Fruit fly (Drosophila melanogaster) whole organism, embryonic: ENCODE data around the gene swa.
A peak's percentile ranks its signal among the peaks of the same experiment; 100 is the strongest.

Experiments used
- ATbp ChIP-seq: fragments of 200-800 bp; sonication (Bioruptor generic); optimal IDR thresholded peaks from 2 replicates; lab custom pipeline; 2017; ENCODE audit warnings: missing biosample characterization, mild to moderate bottlenecking, missing genetic modification characterization, missing genetic modification reagents
- Asciz ChIP-seq: fragments of 200-800 bp; sonication (Bioruptor generic); optimal IDR thresholded peaks from 2 replicates; lab custom pipeline; 2017; ENCODE audit warnings: missing biosample characterization, mild to moderate bottlenecking, missing genetic modification characterization, missing genetic modification reagents
- Atf3 ChIP-seq: fragments of 200-800 bp; sonication (Bioruptor generic); optimal IDR thresholded peaks from 3 replicates; lab custom pipeline; 2016; ENCODE audit warnings: missing biosample characterization, missing genetic modification characterization
- B-H2 ChIP-seq: fragments of 200-800 bp; sonication (Bioruptor generic); optimal IDR thresholded peaks from 2 replicates; lab custom pipeline; 2018; ENCODE audit warnings: missing biosample characterization, mild to moderate bottlenecking, missing genetic modification characterization
- CG10431 ChIP-seq: fragments of 200-800 bp; sonication (Bioruptor generic); optimal IDR thresholded peaks from 3 replicates; lab custom pipeline; 2018; ENCODE audit warnings: missing biosample characterization, mild to moderate bottlenecking, missing genetic modification characterization
- CG11093 ChIP-seq: fragments of 200-800 bp; sonication (Bioruptor generic); IDR thresholded peaks from 3 replicates; pipeline ENCODE4 v1.3.6; 2022; ENCODE audit warnings: missing biosample characterization, missing genetic modification characterization
- CG11723 ChIP-seq: fragments of 200-800 bp; sonication (Bioruptor generic); optimal IDR thresholded peaks from 2 replicates; lab custom pipeline; 2017; ENCODE audit warnings: missing biosample characterization, mild to moderate bottlenecking, missing genetic modification characterization
- CG12942 ChIP-seq: fragments of 200-800 bp; sonication (Bioruptor generic); optimal IDR thresholded peaks from 3 replicates; lab custom pipeline; 2016; ENCODE audit warnings: missing biosample characterization, missing genetic modification characterization
- CG13123 ChIP-seq: fragments of 200-800 bp; sonication (Bioruptor generic); optimal IDR thresholded peaks from 2 replicates; lab custom pipeline; 2016; ENCODE audit warnings: missing biosample characterization, missing genetic modification characterization
- CG13624 ChIP-seq: fragments of 200-800 bp; sonication (Bioruptor generic); optimal IDR thresholded peaks from 2 replicates; lab custom pipeline; 2016; ENCODE audit warnings: missing biosample characterization, missing genetic modification characterization
- CG1832 ChIP-seq: fragments of 200-800 bp; sonication (Bioruptor generic); optimal IDR thresholded peaks from 2 replicates; lab custom pipeline; 2017; ENCODE audit warnings: missing biosample characterization, mild to moderate bottlenecking, missing genetic modification characterization, inconsistent platforms
- CG2120 ChIP-seq: fragments of 200-800 bp; sonication (Bioruptor generic); optimal IDR thresholded peaks from 3 replicates; lab custom pipeline; 2016; ENCODE audit warnings: missing biosample characterization, missing genetic modification characterization
- CG3065 ChIP-seq: fragments of 200-800 bp; sonication (Bioruptor generic); optimal IDR thresholded peaks from 2 replicates; lab custom pipeline; 2016; ENCODE audit warnings: missing biosample characterization, missing genetic modification characterization
- CG32767 ChIP-seq: fragments of 200-800 bp; sonication (Bioruptor generic); IDR thresholded peaks from 2 replicates; pipeline ENCODE4 v1.3.6; 2022; ENCODE audit warnings: missing biosample characterization, missing genetic modification characterization
- CG33557 ChIP-seq: fragments of 200-800 bp; sonication (Bioruptor generic); optimal IDR thresholded peaks from 2 replicates; lab custom pipeline; 2019; ENCODE audit warnings: missing biosample characterization, mild to moderate bottlenecking, missing genetic modification characterization, moderate library complexity
- CG3995 ChIP-seq: fragments of 200-800 bp; sonication (Bioruptor generic); optimal IDR thresholded peaks from 3 replicates; lab custom pipeline; 2016; ENCODE audit warnings: missing biosample characterization, missing genetic modification characterization
- CG4617 ChIP-seq: fragments of 200-800 bp; sonication (Bioruptor generic); optimal IDR thresholded peaks from 3 replicates; lab custom pipeline; 2016; ENCODE audit warnings: missing biosample characterization, missing genetic modification characterization, borderline replicate concordance
- CG4820 ChIP-seq: fragments of 200-800 bp; sonication (Bioruptor generic); optimal IDR thresholded peaks from 3 replicates; lab custom pipeline; 2016; ENCODE audit warnings: missing biosample characterization, missing genetic modification characterization
- CG5180 ChIP-seq: fragments of 200-800 bp; sonication (Bioruptor generic); optimal IDR thresholded peaks from 3 replicates; lab custom pipeline; 2017; ENCODE audit warnings: missing biosample characterization, missing genetic modification characterization, mild to moderate bottlenecking, moderate library complexity, missing genetic modification reagents
- CG8089 ChIP-seq: fragments of 200-800 bp; sonication (Bioruptor generic); optimal IDR thresholded peaks from 3 replicates; lab custom pipeline; 2016; ENCODE audit warnings: missing biosample characterization, missing genetic modification characterization
- CG9876 ChIP-seq: fragments of 200-800 bp; sonication (Bioruptor generic); optimal IDR thresholded peaks from 2 replicates; lab custom pipeline; 2016; ENCODE audit warnings: missing biosample characterization, missing genetic modification characterization
- CkIIα-i1 ChIP-seq: fragments of 200-800 bp; sonication (Bioruptor generic); IDR thresholded peaks from 2 replicates; pipeline ENCODE4 v1.3.6; 2022; ENCODE audit warnings: missing biosample characterization, missing genetic modification characterization
- D19A ChIP-seq: fragments of 200-800 bp; optimal IDR thresholded peaks from 3 replicates; lab custom pipeline; 2019; ENCODE audit warnings: missing biosample characterization, mild to moderate bottlenecking, missing genetic modification characterization, moderate library complexity
- Dfd ChIP-seq, 2 experiments: fragments of >200 bp; optimal IDR thresholded peaks; 2 replicates each; lab custom pipeline; 2017; ENCODE audit warnings: missing biosample characterization in 2 of 2, missing genetic modification characterization in 2 of 2
- Dll ChIP-seq: fragments of 200-800 bp; sonication (Bioruptor generic); IDR thresholded peaks from 4 replicates; pipeline ENCODE4 v1.3.6; 2022; ENCODE audit warnings: missing biosample characterization, missing genetic modification characterization; ENCODE audit not compliant: partially characterized antibody
- ERR ChIP-seq: fragments of 200-800 bp; sonication (Bioruptor generic); optimal IDR thresholded peaks from 2 replicates; lab custom pipeline; 2016; ENCODE audit warnings: missing biosample characterization, missing genetic modification characterization
- Ets97D ChIP-seq: fragments of 200-800 bp; sonication (Bioruptor generic); optimal IDR thresholded peaks from 3 replicates; lab custom pipeline; 2016; ENCODE audit warnings: missing biosample characterization, missing genetic modification characterization
- H15 ChIP-seq: fragments of 200-800 bp; sonication (Bioruptor generic); IDR thresholded peaks from 3 replicates; pipeline ENCODE4 v1.3.6; 2022; ENCODE audit warnings: missing biosample characterization, missing genetic modification characterization
- Mad ChIP-seq: fragments of 200-800 bp; sonication (Bioruptor generic); optimal IDR thresholded peaks from 2 replicates; lab custom pipeline; 2016; ENCODE audit warnings: missing biosample characterization, missing genetic modification characterization
- NfI ChIP-seq: fragments of 200-800 bp; sonication (Bioruptor generic); optimal IDR thresholded peaks from 3 replicates; lab custom pipeline; 2018; ENCODE audit warnings: missing biosample characterization, mild to moderate bottlenecking, missing genetic modification characterization, moderate library complexity
- Stat92E ChIP-seq, 3 experiments: fragments of >200 bp in 2 of 3; fragments of 200-800 bp in 1 of 3; sonication (Bioruptor generic) in 1 of 3; optimal IDR thresholded peaks; 2 replicates each; lab custom pipeline; 2017 to 2019; ENCODE audit warnings: missing biosample characterization in 3 of 3, missing genetic modification characterization in 3 of 3, mild to moderate bottlenecking in 1 of 3, moderate library complexity in 1 of 3
- TFAM ChIP-seq: fragments of 200-800 bp; sonication (Bioruptor generic); optimal IDR thresholded peaks from 2 replicates; lab custom pipeline; 2017; ENCODE audit warnings: missing biosample characterization, missing genetic modification characterization, inconsistent platforms
- Xrp1 ChIP-seq: fragments of 200-800 bp; sonication (Bioruptor generic); IDR thresholded peaks from 2 replicates; pipeline ENCODE4 v1.3.6; 2022; ENCODE audit warnings: missing biosample characterization, missing genetic modification characterization
- al ChIP-seq: fragments of 200-800 bp; sonication (Bioruptor generic); IDR thresholded peaks from 2 replicates; pipeline ENCODE4 v1.3.6; 2022; ENCODE audit warnings: missing biosample characterization, missing genetic modification characterization
- aop ChIP-seq: fragments of 200-800 bp; sonication (Bioruptor generic); IDR thresholded peaks from 2 replicates; pipeline ENCODE4 v1.3.6; 2022; ENCODE audit warnings: missing biosample characterization, missing genetic modification characterization
- ase ChIP-seq: fragments of 200-800 bp; sonication (Bioruptor generic); IDR thresholded peaks from 3 replicates; pipeline ENCODE4 v1.3.6; 2022; ENCODE audit warnings: missing biosample characterization, missing genetic modification characterization
- bigmax ChIP-seq: fragments of 200-800 bp; sonication (Bioruptor generic); optimal IDR thresholded peaks from 2 replicates; lab custom pipeline; 2018; ENCODE audit warnings: missing biosample characterization, mild to moderate bottlenecking, missing genetic modification characterization
- cas ChIP-seq: fragments of 200-800 bp; sonication (Bioruptor generic); IDR thresholded peaks from 2 replicates; pipeline ENCODE4 v1.3.6; 2022; ENCODE audit warnings: missing biosample characterization, missing genetic modification characterization
- cg ChIP-seq: fragments of 200-800 bp; sonication (Bioruptor generic); optimal IDR thresholded peaks from 3 replicates; lab custom pipeline; 2019; ENCODE audit warnings: missing biosample characterization, mild to moderate bottlenecking, missing genetic modification characterization, moderate library complexity
- dmrt11E ChIP-seq: fragments of 200-800 bp; sonication (Bioruptor generic); optimal IDR thresholded peaks from 3 replicates; lab custom pipeline; 2018; ENCODE audit warnings: missing biosample characterization, mild to moderate bottlenecking, missing genetic modification characterization, moderate library complexity
- dpn ChIP-seq, 2 experiments: fragments of 200-800 bp; sonication (Bioruptor generic); optimal IDR thresholded peaks; 3 replicates each; lab custom pipeline; 2016; ENCODE audit warnings: missing biosample characterization in 2 of 2, missing genetic modification characterization in 2 of 2
- ems ChIP-seq: fragments of 200-800 bp; sonication (Bioruptor generic); optimal IDR thresholded peaks from 3 replicates; lab custom pipeline; 2016; ENCODE audit warnings: missing biosample characterization, missing genetic modification characterization
- grau ChIP-seq: fragments of 200-800 bp; optimal IDR thresholded peaks from 3 replicates; lab custom pipeline; 2019; ENCODE audit warnings: missing biosample characterization, mild to moderate bottlenecking, missing genetic modification characterization, moderate library complexity
- gsb-n ChIP-seq: fragments of 200-800 bp; sonication (Bioruptor generic); optimal IDR thresholded peaks from 3 replicates; lab custom pipeline; 2018; ENCODE audit warnings: missing biosample characterization, mild to moderate bottlenecking, missing genetic modification characterization
- pnt ChIP-seq: fragments of 200-800 bp; sonication (Bioruptor generic); optimal IDR thresholded peaks from 3 replicates; lab custom pipeline; 2016; ENCODE audit warnings: missing biosample characterization, missing genetic modification characterization
- pum ChIP-seq: fragments of 200-800 bp; sonication (Bioruptor generic); optimal IDR thresholded peaks from 2 replicates; lab custom pipeline; 2016; ENCODE audit warnings: missing biosample characterization, missing genetic modification characterization
- ro ChIP-seq: fragments of 200-800 bp; sonication (Bioruptor generic); IDR thresholded peaks from 2 replicates; pipeline ENCODE4 v1.3.6; 2022; ENCODE audit warnings: missing biosample characterization, missing genetic modification characterization
- run ChIP-seq: fragments of 200-800 bp; sonication (Bioruptor generic); optimal IDR thresholded peaks from 3 replicates; lab custom pipeline; 2018; ENCODE audit warnings: missing biosample characterization, mild to moderate bottlenecking, missing genetic modification characterization
- sna ChIP-seq: fragments of 200-800 bp; sonication (Bioruptor generic); IDR thresholded peaks from 2 replicates; pipeline ENCODE4 v1.3.6; 2022; ENCODE audit warnings: missing biosample characterization, missing genetic modification characterization; ENCODE audit not compliant: partially characterized antibody
- wek ChIP-seq: fragments of 200-800 bp; sonication (Bioruptor generic); optimal IDR thresholded peaks from 3 replicates; lab custom pipeline; 2018; ENCODE audit warnings: missing biosample characterization, mild to moderate bottlenecking, missing genetic modification characterization, moderate library complexity
- yki ChIP-seq: fragments of >200 bp; optimal IDR thresholded peaks from 3 replicates; lab custom pipeline; 2018

Gene swa

dm6 chrX:6340593-6341068 lies 24.9 kb downstream of the swa start (continued):
- TF ChIP-seq CG9876 (GFP tag; lab: Kevin White, UChicago): no peak
- peak; percentile 51 for TF ChIP-seq gsb-n (tag; lab: Kevin White, UChicago)
- TF ChIP-seq cg: no peak
- no peak for TF ChIP-seq cas (GFP tag; lab: Robert Waterston, UW)
- peak; percentile 62 for TF ChIP-seq ATbp (GFP tag; lab: Kevin White, UChicago)
- peak; percentile 76 for TF ChIP-seq NfI
- no peak for TF ChIP-seq Dfd (GFP tag; optimal IDR thresholded peaks at IDR 0.05; lab: Kevin White, UChicago)
- TF ChIP-seq Dll (GFP tag; lab: Robert Waterston, UW): no peak
- no peak for TF ChIP-seq ERR (GFP tag; lab: Kevin White, UChicago)
- peak; percentile 5 for TF ChIP-seq wek (GFP tag; lab: Kevin White, UChicago)
- TF ChIP-seq CG12942 (GFP tag; lab: Kevin White, UChicago): peak; percentile 11
- no peak for TF ChIP-seq sna
- TF ChIP-seq CG11723 (GFP tag; lab: Kevin White, UChicago): peak; percentile 79
- TF ChIP-seq CG32767 (GFP tag; lab: Robert Waterston, UW): no peak; the same call in 1 of the 2 replicates
- TF ChIP-seq CG4820: peak; percentile 27
- no peak for TF ChIP-seq ro (GFP tag; lab: Robert Waterston, UW)
- TF ChIP-seq CG8089 (GFP tag; lab: Kevin White, UChicago): no peak
- peak in 1 of 2 experiments; percentile 63 for TF ChIP-seq dpn (GFP tag; optimal IDR thresholded peaks at IDR 0.05; lab: Kevin White, UChicago)
- TF ChIP-seq CG5180: peak; percentile 72
- TF ChIP-seq pnt (GFP tag; lab: Kevin White, UChicago): no peak
- TF ChIP-seq CG13624 (GFP tag; lab: Kevin White, UChicago): peak; percentile 25
- no peak for TF ChIP-seq aop (GFP tag; lab: Robert Waterston, UW)
- no peak for TF ChIP-seq CG11093 (GFP tag; lab: Robert Waterston, UW)
- no peak for TF ChIP-seq Atf3 (GFP tag; lab: Kevin White, UChicago)
- TF ChIP-seq D19A (tag; lab: Kevin White, UChicago): peak; percentile 70
- peak; percentile 52 for TF ChIP-seq B-H2 (GFP tag; lab: Kevin White, UChicago)
- TF ChIP-seq run (tag; lab: Kevin White, UChicago): peak; percentile 61
- no peak for TF ChIP-seq CG1832
- TF ChIP-seq Asciz (GFP tag; lab: Kevin White, UChicago): peak; percentile 70
- peak; percentile 66 for TF ChIP-seq CG2120 (GFP tag; lab: Kevin White, UChicago)
- no peak for TF ChIP-seq CkIIα-i1 (GFP tag; lab: Robert Waterston, UW)
- TF ChIP-seq Stat92E (GFP tag; optimal IDR thresholded peaks at IDR 0.05; lab: Kevin White, UChicago): no peak
- peak; percentile 57 for TF ChIP-seq al (GFP tag; lab: Robert Waterston, UW)
- no peak for TF ChIP-seq Mad (GFP tag; lab: Kevin White, UChicago)
- no peak for TF ChIP-seq Ets97D (GFP tag; lab: Kevin White, UChicago)
- peak; percentile 2 for TF ChIP-seq pum
- TF ChIP-seq H15: peak; percentile 55; the same call in 1 of the 3 replicates
- peak; percentile 41 for TF ChIP-seq ems
- peak; percentile 13 for TF ChIP-seq CG13123 (GFP tag; lab: Kevin White, UChicago)
- peak; percentile 29 for TF ChIP-seq CG3995 (GFP tag; lab: Kevin White, UChicago)
- TF ChIP-seq Xrp1 (GFP tag; lab: Robert Waterston, UW): peak; percentile 66
- TF ChIP-seq yki: no peak
- peak; percentile 85 for TF ChIP-seq grau
- no peak for TF ChIP-seq CG3065 (GFP tag; lab: Kevin White, UChicago)
- peak; percentile 62; the same call in 1 of the 3 replicates for TF ChIP-seq ase
- TF ChIP-seq CG4617 (GFP tag; lab: Kevin White, UChicago): no peak
- TF ChIP-seq CG33557 (GFP tag; lab: Kevin White, UChicago): peak; percentile 6
- TF ChIP-seq CG10431 (GFP tag; lab: Kevin White, UChicago): peak; percentile 61
- no peak for TF ChIP-seq bigmax
- TF ChIP-seq TFAM (GFP tag; lab: Kevin White, UChicago): no peak
- peak; percentile 25 for TF ChIP-seq dmrt11E
